Fruit fly (Drosophila melanogaster) whole organism, embryonic: Measurements from ENCODE around the gene CG15543.
A peak's percentile ranks its signal among the peaks of the same experiment; 100 is the strongest.

ENCODE experiments used
- Atf-2 ChIP-seq: fragments of 200-800 bp; sonication (Bioruptor generic); optimal IDR thresholded peaks from 2 replicates; lab custom pipeline; 2016; ENCODE audit warnings: missing biosample characterization, missing genetic modification characterization
- Bgb ChIP-seq: fragments of 200-800 bp; sonication (Bioruptor generic); IDR thresholded peaks from 2 replicates; pipeline ENCODE4 v1.3.6; 2022; ENCODE audit warnings: missing biosample characterization, missing genetic modification characterization; ENCODE audit not compliant: partially characterized antibody
- CG11085 ChIP-seq: fragments of 200-800 bp; sonication (Bioruptor generic); IDR thresholded peaks from 2 replicates; pipeline ENCODE4 v1.3.6; 2022; ENCODE audit warnings: missing biosample characterization, missing genetic modification characterization
- CG11093 ChIP-seq: fragments of 200-800 bp; sonication (Bioruptor generic); IDR thresholded peaks from 3 replicates; pipeline ENCODE4 v1.3.6; 2022; ENCODE audit warnings: missing biosample characterization, missing genetic modification characterization
- CG12104 ChIP-seq: fragments of 200-800 bp; sonication (Bioruptor generic); optimal IDR thresholded peaks from 3 replicates; lab custom pipeline; 2016; ENCODE audit warnings: missing biosample characterization, missing genetic modification characterization
- CG14710 ChIP-seq: fragments of 200-800 bp; sonication (Bioruptor generic); optimal IDR thresholded peaks from 3 replicates; lab custom pipeline; 2019; ENCODE audit warnings: missing biosample characterization, mild to moderate bottlenecking, missing genetic modification characterization, moderate library complexity
- CG14965 ChIP-seq: fragments of 200-800 bp; sonication (Bioruptor generic); optimal IDR thresholded peaks from 2 replicates; lab custom pipeline; 2016; ENCODE audit warnings: missing biosample characterization, missing genetic modification characterization, borderline replicate concordance
- CG15514 ChIP-seq: fragments of 200-800 bp; sonication (Bioruptor generic); optimal IDR thresholded peaks from 3 replicates; lab custom pipeline; 2017; ENCODE audit warnings: missing biosample characterization, missing genetic modification characterization, mild to moderate bottlenecking, moderate library complexity, missing genetic modification reagents
- CG15696 ChIP-seq: fragments of 200-800 bp; sonication (Bioruptor generic); optimal IDR thresholded peaks from 2 replicates; lab custom pipeline; 2019; ENCODE audit warnings: missing biosample characterization, mild to moderate bottlenecking, missing genetic modification characterization, moderate library complexity
- CG1647 ChIP-seq: fragments of 200-800 bp; sonication (Bioruptor generic); optimal IDR thresholded peaks from 3 replicates; lab custom pipeline; 2016; ENCODE audit warnings: missing biosample characterization, missing genetic modification characterization
- CG18262 ChIP-seq: fragments of 200-800 bp; optimal IDR thresholded peaks from 3 replicates; lab custom pipeline; 2019; ENCODE audit warnings: missing biosample characterization, mild to moderate bottlenecking, missing genetic modification characterization, moderate library complexity
- CG32772 ChIP-seq: fragments of 200-800 bp; sonication (Bioruptor generic); IDR thresholded peaks from 2 replicates; pipeline ENCODE4 v1.3.6; 2022; ENCODE audit warnings: missing biosample characterization, missing genetic modification characterization
- CG33557 ChIP-seq: fragments of 200-800 bp; sonication (Bioruptor generic); optimal IDR thresholded peaks from 2 replicates; lab custom pipeline; 2019; ENCODE audit warnings: missing biosample characterization, mild to moderate bottlenecking, missing genetic modification characterization, moderate library complexity
- CG3847 ChIP-seq: fragments of 200-800 bp; sonication (Bioruptor generic); IDR thresholded peaks from 2 replicates; pipeline ENCODE4 v1.3.6; 2022; ENCODE audit warnings: missing biosample characterization, missing genetic modification characterization
- CG4617 ChIP-seq: fragments of 200-800 bp; sonication (Bioruptor generic); optimal IDR thresholded peaks from 3 replicates; lab custom pipeline; 2016; ENCODE audit warnings: missing biosample characterization, missing genetic modification characterization, borderline replicate concordance
- CG5953 ChIP-seq: fragments of 200-800 bp; sonication (Bioruptor generic); IDR thresholded peaks from 2 replicates; pipeline ENCODE4 v1.3.6; 2022; ENCODE audit warnings: missing biosample characterization, missing genetic modification characterization
- CG7556 ChIP-seq: fragments of 200-800 bp; sonication (Bioruptor generic); optimal IDR thresholded peaks from 2 replicates; lab custom pipeline; 2017; ENCODE audit warnings: missing biosample characterization, mild to moderate bottlenecking, missing genetic modification characterization
- CG7745 ChIP-seq: fragments of 200-800 bp; sonication (Bioruptor generic); optimal IDR thresholded peaks from 2 replicates; lab custom pipeline; 2018; ENCODE audit warnings: missing biosample characterization, mild to moderate bottlenecking, missing genetic modification characterization, moderate library complexity
- CG7839 ChIP-seq: fragments of 200-800 bp; sonication (Bioruptor generic); optimal IDR thresholded peaks from 3 replicates; lab custom pipeline; 2018; ENCODE audit warnings: missing biosample characterization, mild to moderate bottlenecking, missing genetic modification characterization, moderate library complexity
- CG8089 ChIP-seq: fragments of 200-800 bp; sonication (Bioruptor generic); optimal IDR thresholded peaks from 3 replicates; lab custom pipeline; 2016; ENCODE audit warnings: missing biosample characterization, missing genetic modification characterization
- CG9609 ChIP-seq: fragments of 200-800 bp; sonication (Bioruptor generic); optimal IDR thresholded peaks from 3 replicates; lab custom pipeline; 2016; ENCODE audit warnings: missing biosample characterization, missing genetic modification characterization
- Dek ChIP-seq: fragments of 200-800 bp; sonication (Bioruptor generic); optimal IDR thresholded peaks from 3 replicates; lab custom pipeline; 2019; ENCODE audit warnings: missing biosample characterization, mild to moderate bottlenecking, missing genetic modification characterization, moderate library complexity
- Fer3 ChIP-seq: fragments of 200-800 bp; sonication (Bioruptor generic); optimal IDR thresholded peaks from 2 replicates; lab custom pipeline; 2018; ENCODE audit warnings: missing biosample characterization, mild to moderate bottlenecking, missing genetic modification characterization, moderate library complexity
- HLH54F ChIP-seq: fragments of 200-800 bp; sonication (Bioruptor generic); optimal IDR thresholded peaks from 3 replicates; lab custom pipeline; 2016; ENCODE audit warnings: missing biosample characterization, missing genetic modification characterization
- HmgZ ChIP-seq: fragments of 200-800 bp; sonication (Bioruptor generic); optimal IDR thresholded peaks from 2 replicates; lab custom pipeline; 2018; ENCODE audit warnings: missing biosample characterization, mild to moderate bottlenecking, missing genetic modification characterization
- Meics ChIP-seq: fragments of 200-800 bp; sonication (Bioruptor generic); optimal IDR thresholded peaks from 2 replicates; lab custom pipeline; 2017; ENCODE audit warnings: missing biosample characterization, mild to moderate bottlenecking, missing genetic modification characterization
- Mrtf ChIP-seq: fragments of 200-800 bp; sonication (Bioruptor generic); IDR thresholded peaks from 3 replicates; pipeline ENCODE4 v1.3.6; 2022; ENCODE audit warnings: missing biosample characterization, missing genetic modification characterization
- Oaz ChIP-seq: fragments of 200-800 bp; sonication (Bioruptor generic); IDR thresholded peaks from 2 replicates; pipeline ENCODE4 v1.3.6; 2022; ENCODE audit warnings: missing biosample characterization, missing genetic modification characterization
- Opbp ChIP-seq: fragments of 200-800 bp; sonication (Bioruptor generic); IDR thresholded peaks from 3 replicates; pipeline ENCODE4 v1.3.6; 2022; ENCODE audit warnings: missing biosample characterization, missing genetic modification characterization; ENCODE audit not compliant: partially characterized antibody
- Optix ChIP-seq: fragments of 200-800 bp; sonication (Bioruptor generic); IDR thresholded peaks from 3 replicates; pipeline ENCODE4 v1.3.6; 2022; ENCODE audit warnings: missing biosample characterization, missing genetic modification characterization
- Side ChIP-seq: fragments of 200-800 bp; sonication (Bioruptor generic); optimal IDR thresholded peaks from 2 replicates; lab custom pipeline; 2016; ENCODE audit warnings: missing biosample characterization, missing genetic modification characterization
- Spps ChIP-seq: fragments of 200-800 bp; sonication (Bioruptor generic); optimal IDR thresholded peaks from 2 replicates; lab custom pipeline; 2018; ENCODE audit warnings: missing biosample characterization, mild to moderate bottlenecking, missing genetic modification characterization
- Xrp1 ChIP-seq: fragments of 200-800 bp; sonication (Bioruptor generic); IDR thresholded peaks from 2 replicates; pipeline ENCODE4 v1.3.6; 2022; ENCODE audit warnings: missing biosample characterization, missing genetic modification characterization
- ac ChIP-seq: fragments of 200-800 bp; sonication (Bioruptor generic); optimal IDR thresholded peaks from 3 replicates; lab custom pipeline; 2017; ENCODE audit warnings: missing biosample characterization, mild to moderate bottlenecking, missing genetic modification characterization
- ase ChIP-seq: fragments of 200-800 bp; sonication (Bioruptor generic); IDR thresholded peaks from 3 replicates; pipeline ENCODE4 v1.3.6; 2022; ENCODE audit warnings: missing biosample characterization, missing genetic modification characterization
- bigmax ChIP-seq: fragments of 200-800 bp; sonication (Bioruptor generic); optimal IDR thresholded peaks from 2 replicates; lab custom pipeline; 2018; ENCODE audit warnings: missing biosample characterization, mild to moderate bottlenecking, missing genetic modification characterization
- cato ChIP-seq: fragments of 200-800 bp; sonication (Bioruptor generic); optimal IDR thresholded peaks from 2 replicates; lab custom pipeline; 2016; ENCODE audit warnings: missing biosample characterization, missing genetic modification characterization, borderline replicate concordance
- eve ChIP-seq, 2 experiments: fragments of >200 bp; optimal IDR thresholded peaks; 2 replicates each; lab custom pipeline; 2017; ENCODE audit warnings: missing biosample characterization in 2 of 2, missing genetic modification characterization in 2 of 2
- eyg ChIP-seq: fragments of 200-800 bp; sonication (Bioruptor generic); optimal IDR thresholded peaks from 3 replicates; lab custom pipeline; 2016; ENCODE audit warnings: missing biosample characterization, missing genetic modification characterization
- gsb ChIP-seq: fragments of 200-800 bp; sonication (Bioruptor generic); IDR thresholded peaks from 2 replicates; pipeline ENCODE4 v1.3.6; 2022; ENCODE audit warnings: missing biosample characterization, missing genetic modification characterization
- jigr1 ChIP-seq: fragments of 200-800 bp; sonication (Bioruptor generic); IDR thresholded peaks from 3 replicates; pipeline ENCODE4 v1.3.6; 2022; ENCODE audit warnings: missing biosample characterization, missing genetic modification characterization
- kay ChIP-seq: fragments of 200-800 bp; sonication (Bioruptor generic); optimal IDR thresholded peaks from 2 replicates; lab custom pipeline; 2016; ENCODE audit warnings: missing biosample characterization, missing genetic modification characterization
- lov ChIP-seq, 2 experiments: fragments of 200-800 bp in 1 of 2; fragments of >200 bp in 1 of 2; sonication (Bioruptor generic) in 1 of 2; IDR thresholded peaks in 1 of 2; optimal IDR thresholded peaks in 1 of 2; 2 replicates in 1 of 2; 3 replicates in 1 of 2; pipeline versions ENCODE4 v1.3.6 to Lab custom; 2017 to 2022; ENCODE audit warnings: missing biosample characterization in 1 of 2, missing genetic modification characterization in 1 of 2
- seq ChIP-seq: fragments of 200-800 bp; sonication (Bioruptor generic); IDR thresholded peaks from 2 replicates; pipeline ENCODE4 v1.3.6; 2022; ENCODE audit warnings: missing biosample characterization, missing genetic modification characterization
- slbo ChIP-seq: fragments of 200-800 bp; sonication (Bioruptor generic); IDR thresholded peaks from 2 replicates; pipeline ENCODE4 v1.3.6; 2022; ENCODE audit warnings: missing biosample characterization, missing genetic modification characterization
- slp2 ChIP-seq: fragments of 200-800 bp; sonication (Bioruptor generic); optimal IDR thresholded peaks from 2 replicates; lab custom pipeline; 2016; ENCODE audit warnings: missing biosample characterization, missing genetic modification characterization
- sug ChIP-seq: fragments of 200-800 bp; optimal IDR thresholded peaks from 2 replicates; lab custom pipeline; 2019; ENCODE audit warnings: missing biosample characterization, mild to moderate bottlenecking, missing genetic modification characterization, moderate library complexity
- tgo ChIP-seq: fragments of 200-800 bp; sonication (Bioruptor generic); IDR thresholded peaks from 3 replicates; pipeline ENCODE4 v1.3.6; 2022; ENCODE audit warnings: missing biosample characterization, missing genetic modification characterization
- tna ChIP-seq: fragments of 200-800 bp; sonication (Bioruptor generic); IDR thresholded peaks from 2 replicates; pipeline ENCODE4 v1.3.6; 2022; ENCODE audit warnings: missing biosample characterization, missing genetic modification characterization; ENCODE audit not compliant: partially characterized antibody
- zen ChIP-seq: fragments of 200-800 bp; sonication (Bioruptor generic); optimal IDR thresholded peaks from 3 replicates; lab custom pipeline; 2018; ENCODE audit warnings: missing biosample characterization, mild to moderate bottlenecking, missing genetic modification characterization, moderate library complexity

Gene CG15543

dm6 chr3R:30781661-30782120 is 39.0 kb downstream of the CG15543 start (continued):
- peak; percentile 87 for TF ChIP-seq Meics (GFP tag; lab: Kevin White, UChicago)
- TF ChIP-seq CG33557 (GFP tag; lab: Kevin White, UChicago), result peak; percentile 94
- TF ChIP-seq zen (tag; lab: Kevin White, UChicago), result peak; percentile 98
- peak; percentile 87 for TF ChIP-seq Dek (tag; lab: Kevin White, UChicago)
- peak; percentile 90 for TF ChIP-seq Spps (tag; lab: Kevin White, UChicago)
- peak; percentile 82 for TF ChIP-seq CG15514 (GFP tag; lab: Kevin White, UChicago)
- no peak for TF ChIP-seq Bgb
- peak; percentile 94 for TF ChIP-seq CG14710 (tag; lab: Kevin White, UChicago)
- TF ChIP-seq seq, result peak; percentile 93
- peak; percentile 86 for TF ChIP-seq cato
- peak; percentile 91 for TF ChIP-seq Atf-2
- peak; percentile 62; the same call in 1 of the 2 replicates for TF ChIP-seq CG5953 (GFP tag; lab: Robert Waterston, UW)
- peak; percentile 96 for TF ChIP-seq tgo (GFP tag; lab: Robert Waterston, UW)
- TF ChIP-seq lov (optimal IDR thresholded peaks at IDR 0.05; lab: Kevin White, UChicago), result no peak
- peak; percentile 95 for TF ChIP-seq lov (GFP tag; IDR thresholded peaks at IDR 0.05; lab: Robert Waterston, UW)
- TF ChIP-seq CG3847, result peak; percentile 93
- TF ChIP-seq CG7556 (GFP tag; lab: Kevin White, UChicago), result peak; percentile 93
- TF ChIP-seq gsb (GFP tag; lab: Robert Waterston, UW), result peak; percentile 91
- peak; percentile 92 for TF ChIP-seq HmgZ (tag; lab: Kevin White, UChicago)
- TF ChIP-seq HLH54F (GFP tag; lab: Kevin White, UChicago), result peak; percentile 94
- peak; percentile 97 for TF ChIP-seq Xrp1
- peak; percentile 91 for TF ChIP-seq CG11093 (GFP tag; lab: Robert Waterston, UW)
- TF ChIP-seq kay (GFP tag; lab: Kevin White, UChicago), result peak; percentile 88
- peak; percentile 91 for TF ChIP-seq CG8089 (GFP tag; lab: Kevin White, UChicago)
- peak; percentile 91 for TF ChIP-seq Fer3
- peak; percentile 95 for TF ChIP-seq CG9609 (GFP tag; lab: Kevin White, UChicago)
- peak; percentile 57 for TF ChIP-seq Oaz
- peak; percentile 96 for TF ChIP-seq CG7839 (tag; lab: Kevin White, UChicago)
- TF ChIP-seq ac (GFP tag; lab: Kevin White, UChicago), result peak; percentile 72
- TF ChIP-seq CG14965 (GFP tag; lab: Kevin White, UChicago), result peak; percentile 71
- TF ChIP-seq jigr1, result peak; percentile 86
- peak; percentile 86 for TF ChIP-seq CG1647 (GFP tag; lab: Kevin White, UChicago)
- peak; percentile 70; the same call in 2 of the 3 replicates for TF ChIP-seq Optix
- peak; percentile 97 for TF ChIP-seq slbo (GFP tag; lab: Robert Waterston, UW)
- peak; percentile 42 for TF ChIP-seq bigmax (GFP tag; lab: Kevin White, UChicago)
- peak; percentile 89 for TF ChIP-seq ase (GFP tag; lab: Robert Waterston, UW)
- peak; percentile 45; the same call in 2 of the 3 replicates for TF ChIP-seq Opbp (GFP tag; lab: Robert Waterston, UW)
- TF ChIP-seq Mrtf (GFP tag; lab: Robert Waterston, UW), result peak; percentile 94
- TF ChIP-seq CG11085, result peak; percentile 79
- peak; percentile 50 for TF ChIP-seq CG7745 (tag; lab: Kevin White, UChicago)
- TF ChIP-seq CG15696 (tag; lab: Kevin White, UChicago), result peak; percentile 98
- TF ChIP-seq CG12104 (GFP tag; lab: Kevin White, UChicago), result peak; percentile 75
- no peak for TF ChIP-seq tna (GFP tag; lab: Robert Waterston, UW)
- peak; percentile 94 for TF ChIP-seq CG18262 (tag; lab: Kevin White, UChicago)
- peak; percentile 95 for TF ChIP-seq sug (tag; lab: Kevin White, UChicago)
- peak; percentile 95 for TF ChIP-seq Side
- TF ChIP-seq eyg (GFP tag; lab: Kevin White, UChicago), result peak; percentile 86
- TF ChIP-seq CG4617, result peak; percentile 86
- peak; percentile 94 for TF ChIP-seq eve (GFP tag; optimal IDR thresholded peaks at IDR 0.05; lab: Kevin White, UChicago)
- peak; percentile 85 for TF ChIP-seq slp2 (GFP tag; lab: Kevin White, UChicago)
- TF ChIP-seq CG32772 (GFP tag; lab: Robert Waterston, UW), result peak; percentile 96
